Fruit fly (Drosophila melanogaster): ENCODE measurements around the gene CG9928.

Gene CG9928

dm6 chr2L:13116738-13117137 is 26.0 kb downstream of the CG9928 start:
- TF ChIP-seq CG34367 (tag; optimal IDR thresholded peaks at IDR 0.05) (no peak), CG4496 (GFP tag; IDR thresholded peaks at IDR 0.05) (no peak), D1 (tag; optimal IDR thresholded peaks at IDR 0.05) (no peak), CG13204 (GFP tag; optimal IDR thresholded peaks at IDR 0.05) (no peak), Snoo (tag; optimal IDR thresholded peaks at IDR 0.05) (no peak), CG14655 (GFP tag; optimal IDR thresholded peaks at IDR 0.05) (no peak), Pif1B (GFP tag; optimal IDR thresholded peaks at IDR 0.05) (no peak), CG32121 (GFP tag; IDR thresholded peaks at IDR 0.05) (peak; percentile 52; the same call in 1 of the 2 replicates)

- TF ChIP-seq CG14655 (GFP tag; optimal IDR thresholded peaks at IDR 0.05) (no peak), D1 (tag; optimal IDR thresholded peaks at IDR 0.05) (no peak), Pif1B (GFP tag; optimal IDR thresholded peaks at IDR 0.05) (no peak), CG8159 (tag; optimal IDR thresholded peaks at IDR 0.05) (no peak), CG4496 (GFP tag; IDR thresholded peaks at IDR 0.05) (no peak), CG17806 (tag; optimal IDR thresholded peaks at IDR 0.05) (no peak), CG34367 (tag; optimal IDR thresholded peaks at IDR 0.05) (no peak), CG10348 (GFP tag; IDR thresholded peaks at IDR 0.05) (no peak), fd96Ca (GFP tag; IDR thresholded peaks at IDR 0.05) (no peak), Pif1A (GFP tag; optimal IDR thresholded peaks at IDR 0.05) (no peak), CG8301 (tag; optimal IDR thresholded peaks at IDR 0.05) (no peak), CG32121 (GFP tag; IDR thresholded peaks at IDR 0.05) (no peak), rn (GFP tag; IDR thresholded peaks at IDR 0.05) (no peak), EcR (GFP tag; optimal IDR thresholded peaks at IDR 0.05) (no peak), CG12605 (GFP tag; IDR thresholded peaks at IDR 0.05) (no peak), gl (tag; optimal IDR thresholded peaks at IDR 0.05) (no peak), CG15710 (tag; optimal IDR thresholded peaks at IDR 0.05) (no peak), Ets98B (GFP tag; IDR thresholded peaks at IDR 0.05) (no peak), CG9948 (tag; optimal IDR thresholded peaks at IDR 0.05) (no peak)
Observed at dm6 chr2L:13113580-13113979, 29.1 kb downstream of the CG9928 start.

dm6 chr2L:13106507-13106906 is 36.2 kb downstream of the CG9928 start, which contains the start of gene Ttc30:
Gene Ttc30, plus strand, starts transcription at chr2L:13106807.
- no peak for TF ChIP-seq CG14655 (GFP tag; optimal IDR thresholded peaks at IDR 0.05)

- no peak for TF ChIP-seq EcR (GFP tag; optimal IDR thresholded peaks at IDR 0.05)
- TF ChIP-seq D1 (tag; optimal IDR thresholded peaks at IDR 0.05) = no peak
- no peak for TF ChIP-seq CG12605 (GFP tag; IDR thresholded peaks at IDR 0.05)
- no peak for TF ChIP-seq CG10348 (GFP tag; IDR thresholded peaks at IDR 0.05)
- TF ChIP-seq CG17806 (tag; optimal IDR thresholded peaks at IDR 0.05) = no peak
- no peak for TF ChIP-seq Pif1A (GFP tag; optimal IDR thresholded peaks at IDR 0.05)
- TF ChIP-seq Snoo (tag; optimal IDR thresholded peaks at IDR 0.05) = no peak
- no peak for TF ChIP-seq CG34367 (tag; optimal IDR thresholded peaks at IDR 0.05)
- TF ChIP-seq CG8301 (tag; optimal IDR thresholded peaks at IDR 0.05) = no peak
- TF ChIP-seq gl (tag; optimal IDR thresholded peaks at IDR 0.05) = no peak
- TF ChIP-seq Ets98B (GFP tag; IDR thresholded peaks at IDR 0.05) = no peak
- TF ChIP-seq CG15710 (tag; optimal IDR thresholded peaks at IDR 0.05) = no peak
- TF ChIP-seq rn (GFP tag; IDR thresholded peaks at IDR 0.05) = no peak
- no peak for TF ChIP-seq CG14655 (GFP tag; optimal IDR thresholded peaks at IDR 0.05)
- no peak for TF ChIP-seq fd96Ca (GFP tag; IDR thresholded peaks at IDR 0.05)
Observed at dm6 chr2L:13104800-13105199, 37.9 kb downstream of the CG9928 start.

- TF ChIP-seq CG9948 (tag; optimal IDR thresholded peaks at IDR 0.05) = no peak
- no peak for TF ChIP-seq Pif1B (GFP tag; optimal IDR thresholded peaks at IDR 0.05)
Observed at dm6 chr2L:13101477-13101876, 41.2 kb downstream of the CG9928 start.

dm6 chr2L:13098301-13098700 is 44.4 kb downstream of the CG9928 start:
- TF ChIP-seq EcR (GFP tag; optimal IDR thresholded peaks at IDR 0.05) (peak; percentile 69), CG15710 (tag; optimal IDR thresholded peaks at IDR 0.05) (no peak), CG34367 (tag; optimal IDR thresholded peaks at IDR 0.05) (peak; percentile 22), CG17806 (tag; optimal IDR thresholded peaks at IDR 0.05) (peak; percentile 8), CG9948 (tag; optimal IDR thresholded peaks at IDR 0.05) (no peak), D1 (tag; optimal IDR thresholded peaks at IDR 0.05) (no peak), CG8301 (tag; optimal IDR thresholded peaks at IDR 0.05) (no peak), rn (GFP tag; IDR thresholded peaks at IDR 0.05) (no peak), CG32121 (GFP tag; IDR thresholded peaks at IDR 0.05) (no peak), CG14655 (GFP tag; optimal IDR thresholded peaks at IDR 0.05) (no peak), CG4496 (GFP tag; IDR thresholded peaks at IDR 0.05) (peak; percentile 43; the same call in 1 of the 3 replicates), CG13204 (GFP tag; optimal IDR thresholded peaks at IDR 0.05) (peak; percentile 50), gl (tag; optimal IDR thresholded peaks at IDR 0.05) (peak; percentile 72), fd96Ca (GFP tag; IDR thresholded peaks at IDR 0.05) (peak; percentile 46; the same call in 1 of the 3 replicates), CG10348 (GFP tag; IDR thresholded peaks at IDR 0.05) (no peak), Pif1B (GFP tag; optimal IDR thresholded peaks at IDR 0.05) (no peak), CG12605 (GFP tag; IDR thresholded peaks at IDR 0.05) (peak; percentile 41; the same call in 1 of the 2 replicates), Pif1A (GFP tag; optimal IDR thresholded peaks at IDR 0.05) (no peak), Ets98B (GFP tag; IDR thresholded peaks at IDR 0.05) (peak; percentile 12; the same call in 1 of the 2 replicates), Snoo (tag; optimal IDR thresholded peaks at IDR 0.05) (no peak), CG8159 (tag; optimal IDR thresholded peaks at IDR 0.05) (peak; percentile 22)

- TF ChIP-seq gl (tag; optimal IDR thresholded peaks at IDR 0.05) = no peak
- no peak for TF ChIP-seq CG4496 (GFP tag; IDR thresholded peaks at IDR 0.05)
- TF ChIP-seq CG8301 (tag; optimal IDR thresholded peaks at IDR 0.05) = no peak
- no peak for TF ChIP-seq CG34367 (tag; optimal IDR thresholded peaks at IDR 0.05)
- no peak for TF ChIP-seq EcR (GFP tag; optimal IDR thresholded peaks at IDR 0.05)
- no peak for TF ChIP-seq Ets98B (GFP tag; IDR thresholded peaks at IDR 0.05)
- no peak for TF ChIP-seq Pif1B (GFP tag; optimal IDR thresholded peaks at IDR 0.05)
- no peak for TF ChIP-seq rn (GFP tag; IDR thresholded peaks at IDR 0.05)
Observed at dm6 chr2L:13097200-13097599, 45.5 kb downstream of the CG9928 start.

Measured in whole organism, pupa.